Worm (Caenorhabditis elegans): ENCODE data around the gene F56H11.2.

DNA sequence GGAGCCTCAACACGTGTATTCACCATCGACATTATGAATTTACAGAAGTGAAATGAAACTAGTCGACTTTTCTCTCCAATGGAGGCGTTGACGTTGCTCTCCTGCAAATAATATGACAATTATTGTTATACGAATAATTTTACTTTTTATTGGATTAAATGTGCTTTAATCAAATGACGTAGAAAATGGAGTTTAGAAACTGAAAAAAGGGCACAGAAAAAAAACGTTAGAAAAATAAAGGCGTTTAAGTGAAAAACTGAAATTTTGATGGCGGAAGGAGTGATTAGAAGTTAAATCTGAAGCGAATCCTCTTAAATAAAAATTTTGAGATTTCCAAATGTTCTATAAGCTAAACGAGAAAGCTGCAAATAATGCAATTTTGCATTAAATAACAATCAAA is 47.0 kb upstream of the F56H11.2 start, which contains the start of gene npr-2:
- TF ChIP-seq ztf-23 (GFP tag; IDR thresholded peaks at IDR 0.05) = no peak
- no peak for TF ChIP-seq flt-1 (GFP tag; IDR thresholded peaks at IDR 0.05)
- no peak for TF ChIP-seq ztf-29 (GFP tag; IDR thresholded peaks at IDR 0.05)
- no peak for TF ChIP-seq klf-2 (GFP tag; conservative IDR thresholded peaks at IDR 0.05)
- no peak for TF ChIP-seq tab-1 (GFP tag; IDR thresholded peaks at IDR 0.05)
- TF ChIP-seq ref-1 (GFP tag; conservative IDR thresholded peaks at IDR 0.05) = no peak

Measured in whole organism, midembryonic.